Fruit fly (Drosophila melanogaster) whole organism, pupa: Measurements from ENCODE around the gene CG12426.
A peak's percentile ranks its signal among the peaks of the same experiment; 100 is the strongest.

Experiments
- CG13204 ChIP-seq: fragments of 200-800 bp; sonication (Bioruptor generic); optimal IDR thresholded peaks from 2 replicates; lab custom pipeline; 2018; ENCODE audit warnings: missing biosample characterization, mild to moderate bottlenecking, missing genetic modification characterization, moderate library complexity
- CG14655 ChIP-seq: fragments of 200-800 bp; sonication (Bioruptor generic); optimal IDR thresholded peaks from 3 replicates; lab custom pipeline; 2017; ENCODE audit warnings: mild to moderate bottlenecking, missing biosample characterization, missing genetic modification reagents, missing genetic modification characterization
- CG34367 ChIP-seq: fragments of 200-800 bp; sonication (Bioruptor generic); optimal IDR thresholded peaks from 2 replicates; lab custom pipeline; 2018; ENCODE audit warnings: missing biosample characterization, mild to moderate bottlenecking, missing genetic modification characterization
- CG4496 ChIP-seq: fragments of 200-800 bp; sonication (Bioruptor generic); IDR thresholded peaks from 3 replicates; pipeline ENCODE4 v1.3.6; 2022; ENCODE audit warnings: missing biosample characterization, missing genetic modification characterization
- D1 ChIP-seq: fragments of 200-800 bp; sonication (Bioruptor generic); optimal IDR thresholded peaks from 2 replicates; lab custom pipeline; 2018; ENCODE audit warnings: missing biosample characterization, mild to moderate bottlenecking, missing genetic modification characterization, moderate library complexity
- EcR ChIP-seq: fragments of 200-800 bp; sonication (Bioruptor generic); optimal IDR thresholded peaks from 3 replicates; lab custom pipeline; 2019; ENCODE audit warnings: missing biosample characterization, missing genetic modification characterization, mild to moderate bottlenecking, moderate library complexity, missing genetic modification reagents
- Pif1A ChIP-seq: fragments of 200-800 bp; sonication (Bioruptor generic); optimal IDR thresholded peaks from 3 replicates; lab custom pipeline; 2016; ENCODE audit warnings: missing biosample characterization, missing genetic modification characterization
- Snoo ChIP-seq: fragments of 200-800 bp; sonication (Bioruptor generic); optimal IDR thresholded peaks from 3 replicates; lab custom pipeline; 2017; ENCODE audit warnings: missing biosample characterization, mild to moderate bottlenecking, missing genetic modification characterization, inconsistent platforms
- fd96Ca ChIP-seq: fragments of 200-800 bp; sonication (Bioruptor generic); IDR thresholded peaks from 3 replicates; pipeline ENCODE4 v1.3.6; 2022; ENCODE audit warnings: missing biosample characterization, missing genetic modification characterization
- rn ChIP-seq: fragments of 200-800 bp; sonication (Bioruptor generic); IDR thresholded peaks from 2 replicates; pipeline ENCODE4 v1.3.6; 2022; ENCODE audit warnings: missing biosample characterization, missing genetic modification characterization

- TF ChIP-seq D1 (tag; lab: Kevin White, UChicago) = no peak
- TF ChIP-seq CG13204 = peak; percentile 12
- no peak for TF ChIP-seq EcR (GFP tag; lab: Kevin White, UChicago)
- TF ChIP-seq Snoo (tag; lab: Kevin White, UChicago) = no peak
- TF ChIP-seq CG14655 = no peak
- no peak for TF ChIP-seq fd96Ca
- TF ChIP-seq Pif1A = peak; percentile 43
- TF ChIP-seq CG34367 = no peak
- TF ChIP-seq CG4496 = no peak
- TF ChIP-seq rn (GFP tag; lab: Robert Waterston, UW) = no peak
These were observed 33.5 kb upstream of the CG12426 start, which contains the start of gene CG34353 for dm6 chr3R:27905695-27906094.
